Fruit fly (Drosophila melanogaster) whole organism, embryonic: ENCODE measurements around the gene CG4914.

Experiments
- Adf1 ChIP-seq: fragments of 200-800 bp; sonication (Bioruptor generic); IDR thresholded peaks from 2 replicates; pipeline ENCODE4 v1.3.6; 2022; ENCODE audit warnings: missing biosample characterization, missing genetic modification characterization
- Antp ChIP-seq: fragments of 200-800 bp; sonication (Bioruptor generic); optimal IDR thresholded peaks from 3 replicates; lab custom pipeline; 2016; ENCODE audit warnings: missing biosample characterization, missing genetic modification characterization
- Atf3 ChIP-seq: fragments of 200-800 bp; sonication (Bioruptor generic); optimal IDR thresholded peaks from 3 replicates; lab custom pipeline; 2016; ENCODE audit warnings: missing biosample characterization, missing genetic modification characterization
- Bgb ChIP-seq: fragments of 200-800 bp; sonication (Bioruptor generic); IDR thresholded peaks from 2 replicates; pipeline ENCODE4 v1.3.6; 2022; ENCODE audit warnings: missing biosample characterization, missing genetic modification characterization; ENCODE audit not compliant: partially characterized antibody
- Blimp-1 ChIP-seq: fragments of 200-800 bp; sonication (Bioruptor generic); optimal IDR thresholded peaks from 3 replicates; lab custom pipeline; 2018; ENCODE audit warnings: missing biosample characterization, missing genetic modification characterization, mild to moderate bottlenecking, moderate library complexity, missing genetic modification reagents
- CG1024 ChIP-seq: fragments of 200-800 bp; sonication (Bioruptor generic); IDR thresholded peaks from 2 replicates; pipeline ENCODE4 v1.3.6; 2022; ENCODE audit warnings: missing biosample characterization, missing genetic modification characterization
- CG10321 ChIP-seq: fragments of 200-800 bp; sonication (Bioruptor generic); IDR thresholded peaks from 2 replicates; pipeline ENCODE4 v1.3.6; 2022; ENCODE audit warnings: missing biosample characterization, missing genetic modification characterization
- CG10959 ChIP-seq: fragments of 200-800 bp; sonication (Bioruptor generic); IDR thresholded peaks from 2 replicates; pipeline ENCODE4 v1.3.6; 2022; ENCODE audit warnings: missing biosample characterization, missing genetic modification characterization
- CG11085 ChIP-seq: fragments of 200-800 bp; sonication (Bioruptor generic); IDR thresholded peaks from 2 replicates; pipeline ENCODE4 v1.3.6; 2022; ENCODE audit warnings: missing biosample characterization, missing genetic modification characterization
- CG12391 ChIP-seq: fragments of 200-800 bp; sonication (Bioruptor generic); optimal IDR thresholded peaks from 3 replicates; lab custom pipeline; 2018; ENCODE audit warnings: missing biosample characterization, mild to moderate bottlenecking, missing genetic modification characterization, moderate library complexity
- CG12942 ChIP-seq: fragments of 200-800 bp; sonication (Bioruptor generic); optimal IDR thresholded peaks from 3 replicates; lab custom pipeline; 2016; ENCODE audit warnings: missing biosample characterization, missing genetic modification characterization
- CG13287 ChIP-seq: fragments of 200-800 bp; sonication (Bioruptor generic); IDR thresholded peaks from 2 replicates; pipeline ENCODE4 v1.3.6; 2022; ENCODE audit warnings: missing biosample characterization, missing genetic modification characterization; ENCODE audit not compliant: partially characterized antibody
- CG13424 ChIP-seq: fragments of 200-800 bp; sonication (Bioruptor generic); optimal IDR thresholded peaks from 2 replicates; lab custom pipeline; 2019; ENCODE audit warnings: missing biosample characterization, mild to moderate bottlenecking, missing genetic modification characterization, moderate library complexity
- CG14860 ChIP-seq: fragments of 200-800 bp; sonication (Bioruptor generic); IDR thresholded peaks from 3 replicates; pipeline ENCODE4 v1.3.6; 2022; ENCODE audit warnings: missing biosample characterization, missing genetic modification characterization; ENCODE audit not compliant: partially characterized antibody
- CG15011 ChIP-seq: fragments of 200-800 bp; sonication (Bioruptor generic); optimal IDR thresholded peaks from 3 replicates; lab custom pipeline; 2018; ENCODE audit warnings: missing biosample characterization, mild to moderate bottlenecking, missing genetic modification characterization
- CG1529 ChIP-seq: fragments of 200-800 bp; sonication (Bioruptor generic); optimal IDR thresholded peaks from 3 replicates; lab custom pipeline; 2018; ENCODE audit warnings: missing biosample characterization, missing genetic modification characterization
- CG15696 ChIP-seq: fragments of 200-800 bp; sonication (Bioruptor generic); optimal IDR thresholded peaks from 2 replicates; lab custom pipeline; 2019; ENCODE audit warnings: missing biosample characterization, mild to moderate bottlenecking, missing genetic modification characterization, moderate library complexity
- CG17186 ChIP-seq: fragments of 200-800 bp; sonication (Bioruptor generic); optimal IDR thresholded peaks from 3 replicates; lab custom pipeline; 2017; ENCODE audit warnings: missing biosample characterization, missing genetic modification reagents, missing genetic modification characterization
- CG18476 ChIP-seq: fragments of 200-800 bp; sonication (Bioruptor generic); optimal IDR thresholded peaks from 2 replicates; lab custom pipeline; 2016; ENCODE audit warnings: missing biosample characterization, mild to moderate bottlenecking, missing genetic modification characterization
- CG3065 ChIP-seq: fragments of 200-800 bp; sonication (Bioruptor generic); optimal IDR thresholded peaks from 2 replicates; lab custom pipeline; 2016; ENCODE audit warnings: missing biosample characterization, missing genetic modification characterization
- CG33213 ChIP-seq: fragments of 200-800 bp; sonication (Bioruptor generic); optimal IDR thresholded peaks from 3 replicates; lab custom pipeline; 2016; ENCODE audit warnings: missing biosample characterization, missing genetic modification characterization
- CG4404 ChIP-seq: fragments of 200-800 bp; sonication (Bioruptor generic); IDR thresholded peaks from 2 replicates; pipeline ENCODE4 v1.3.6; 2022; ENCODE audit warnings: missing biosample characterization, missing genetic modification characterization
- CG4707 ChIP-seq: fragments of 200-800 bp; sonication (Bioruptor generic); optimal IDR thresholded peaks from 2 replicates; lab custom pipeline; 2018; ENCODE audit warnings: missing biosample characterization, mild to moderate bottlenecking, missing genetic modification characterization, moderate library complexity
- CG6272 ChIP-seq: fragments of 200-800 bp; sonication (Bioruptor generic); IDR thresholded peaks from 2 replicates; pipeline ENCODE4 v1.3.6; 2022; ENCODE audit warnings: missing biosample characterization, missing genetic modification characterization
- CG7745 ChIP-seq: fragments of 200-800 bp; sonication (Bioruptor generic); optimal IDR thresholded peaks from 2 replicates; lab custom pipeline; 2018; ENCODE audit warnings: missing biosample characterization, mild to moderate bottlenecking, missing genetic modification characterization, moderate library complexity
- CG8089 ChIP-seq: fragments of 200-800 bp; sonication (Bioruptor generic); optimal IDR thresholded peaks from 3 replicates; lab custom pipeline; 2016; ENCODE audit warnings: missing biosample characterization, missing genetic modification characterization
- Dfd ChIP-seq, 2 experiments: fragments of >200 bp; optimal IDR thresholded peaks; 2 replicates each; lab custom pipeline; 2017; ENCODE audit warnings: missing biosample characterization in 2 of 2, missing genetic modification characterization in 2 of 2
- GATAe ChIP-seq: fragments of 200-800 bp; sonication (Bioruptor generic); conservative IDR thresholded peaks from 2 replicates; pipeline ENCODE4 v1.3.6; 2022; ENCODE audit warnings: missing biosample characterization, missing genetic modification characterization
- HLHmδ ChIP-seq: fragments of 200-800 bp; sonication (Bioruptor generic); optimal IDR thresholded peaks from 2 replicates; lab custom pipeline; 2018; ENCODE audit warnings: missing biosample characterization, mild to moderate bottlenecking, missing genetic modification characterization, moderate library complexity
- Jarid2 ChIP-seq: fragments of 200-800 bp; sonication (Bioruptor generic); optimal IDR thresholded peaks from 3 replicates; lab custom pipeline; 2017; ENCODE audit warnings: mild to moderate bottlenecking, missing biosample characterization, missing genetic modification reagents, missing genetic modification characterization
- Optix ChIP-seq: fragments of 200-800 bp; sonication (Bioruptor generic); IDR thresholded peaks from 3 replicates; pipeline ENCODE4 v1.3.6; 2022; ENCODE audit warnings: missing biosample characterization, missing genetic modification characterization
- Side ChIP-seq: fragments of 200-800 bp; sonication (Bioruptor generic); optimal IDR thresholded peaks from 2 replicates; lab custom pipeline; 2016; ENCODE audit warnings: missing biosample characterization, missing genetic modification characterization
- Sin3A ChIP-seq: fragments of >200 bp; optimal IDR thresholded peaks from 2 replicates; lab custom pipeline; 2018
- Sry-β ChIP-seq: fragments of 200-800 bp; sonication (Bioruptor generic); optimal IDR thresholded peaks from 2 replicates; lab custom pipeline; 2018; ENCODE audit warnings: missing biosample characterization, mild to moderate bottlenecking, missing genetic modification characterization, moderate library complexity
- TFAM ChIP-seq: fragments of 200-800 bp; sonication (Bioruptor generic); optimal IDR thresholded peaks from 2 replicates; lab custom pipeline; 2017; ENCODE audit warnings: missing biosample characterization, missing genetic modification characterization, inconsistent platforms
- ato ChIP-seq: fragments of 200-800 bp; sonication (Bioruptor generic); IDR thresholded peaks from 2 replicates; pipeline ENCODE4 v1.3.6; 2022; ENCODE audit warnings: missing biosample characterization, missing genetic modification characterization; ENCODE audit not compliant: partially characterized antibody
- caup ChIP-seq: fragments of 200-800 bp; sonication (Bioruptor generic); optimal IDR thresholded peaks from 3 replicates; lab custom pipeline; 2017; ENCODE audit warnings: missing biosample characterization, mild to moderate bottlenecking, missing genetic modification characterization, moderate library complexity; ENCODE audit not compliant: severe bottlenecking
- dan ChIP-seq: fragments of 200-800 bp; sonication (Bioruptor generic); IDR thresholded peaks from 2 replicates; pipeline ENCODE4 v1.3.6; 2022; ENCODE audit warnings: missing biosample characterization, missing genetic modification characterization
- ewg ChIP-seq: fragments of 200-800 bp; sonication (Bioruptor generic); optimal IDR thresholded peaks from 3 replicates; lab custom pipeline; 2017; ENCODE audit warnings: mild to moderate bottlenecking, missing biosample characterization, missing genetic modification reagents, missing genetic modification characterization
- jigr1 ChIP-seq: fragments of 200-800 bp; sonication (Bioruptor generic); IDR thresholded peaks from 3 replicates; pipeline ENCODE4 v1.3.6; 2022; ENCODE audit warnings: missing biosample characterization, missing genetic modification characterization
- oc ChIP-seq: fragments of 200-800 bp; sonication (Bioruptor generic); optimal IDR thresholded peaks from 2 replicates; lab custom pipeline; 2018; ENCODE audit warnings: missing biosample characterization, mild to moderate bottlenecking, missing genetic modification characterization, moderate library complexity
- pfk ChIP-seq: fragments of 200-800 bp; sonication (Bioruptor generic); optimal IDR thresholded peaks from 2 replicates; lab custom pipeline; 2018; ENCODE audit warnings: missing biosample characterization, mild to moderate bottlenecking, missing genetic modification characterization, moderate library complexity
- rib ChIP-seq: fragments of 200-800 bp; sonication (Bioruptor generic); IDR thresholded peaks from 2 replicates; pipeline ENCODE4 v1.3.6; 2022; ENCODE audit warnings: missing biosample characterization, missing genetic modification characterization
- sc ChIP-seq, 3 experiments: fragments of >200 bp in 2 of 3; fragments of 200-800 bp in 1 of 3; sonication (Bioruptor generic) in 1 of 3; optimal IDR thresholded peaks; 2 replicates in 2 of 3; 3 replicates in 1 of 3; lab custom pipeline; 2017; ENCODE audit warnings: mild to moderate bottlenecking in 1 of 3, missing biosample characterization in 1 of 3, missing genetic modification characterization in 1 of 3, missing genetic modification reagents in 1 of 3
- schlank ChIP-seq: fragments of 200-800 bp; sonication (Bioruptor generic); optimal IDR thresholded peaks from 2 replicates; lab custom pipeline; 2018; ENCODE audit warnings: missing biosample characterization, mild to moderate bottlenecking, missing genetic modification characterization
- scrt ChIP-seq: fragments of 200-800 bp; sonication (Bioruptor generic); optimal IDR thresholded peaks from 2 replicates; lab custom pipeline; 2018; ENCODE audit warnings: missing biosample characterization, mild to moderate bottlenecking, missing genetic modification characterization, moderate library complexity
- slp2 ChIP-seq: fragments of 200-800 bp; sonication (Bioruptor generic); optimal IDR thresholded peaks from 2 replicates; lab custom pipeline; 2016; ENCODE audit warnings: missing biosample characterization, missing genetic modification characterization
- tna ChIP-seq: fragments of 200-800 bp; sonication (Bioruptor generic); IDR thresholded peaks from 2 replicates; pipeline ENCODE4 v1.3.6; 2022; ENCODE audit warnings: missing biosample characterization, missing genetic modification characterization; ENCODE audit not compliant: partially characterized antibody
- zen2 ChIP-seq: fragments of 200-800 bp; sonication (Bioruptor generic); IDR thresholded peaks from 3 replicates; pipeline ENCODE4 v1.3.6; 2022; ENCODE audit warnings: missing biosample characterization, missing genetic modification characterization; ENCODE audit not compliant: partially characterized antibody

CG4914 gene

dm6 chr3L:14678097-14678679 is at the start of gene CG4914 (continued):
- TF ChIP-seq CG13424 (peak; percentile 83), CG7745 (tag; lab: Kevin White, UChicago) (no peak), ewg (peak; percentile 78), Sin3A (lab: Kevin White, UChicago) (no peak), CG33213 (no peak), CG11085 (GFP tag; lab: Robert Waterston, UW) (no peak), CG4707 (peak; percentile 26), zen2 (GFP tag; lab: Robert Waterston, UW) (no peak), Blimp-1 (GFP tag; lab: Kevin White, UChicago) (peak; percentile 88), CG12391 (tag; lab: Kevin White, UChicago) (peak; percentile 89), sc (optimal IDR thresholded peaks at IDR 0.05; lab: Kevin White, UChicago) (no peak), sc (GFP tag; optimal IDR thresholded peaks at IDR 0.05; lab: Kevin White, UChicago) (peak; percentile 82), CG10959 (peak; percentile 49; the same call in 1 of the 2 replicates), schlank (no peak), Side (GFP tag; lab: Kevin White, UChicago) (no peak), CG15011 (GFP tag; lab: Kevin White, UChicago) (peak; percentile 59), tna (GFP tag; lab: Robert Waterston, UW) (no peak), CG3065 (peak; percentile 44), oc (tag; lab: Kevin White, UChicago) (peak; percentile 78), CG8089 (GFP tag; lab: Kevin White, UChicago) (peak; percentile 12), CG15696 (tag; lab: Kevin White, UChicago) (peak; percentile 58), TFAM (GFP tag; lab: Kevin White, UChicago) (no peak), Adf1 (GFP tag; lab: Robert Waterston, UW) (peak; percentile 77), caup (GFP tag; lab: Kevin White, UChicago) (peak; percentile 31), dan (GFP tag; lab: Robert Waterston, UW) (no peak), CG12942 (peak; percentile 59), CG1529 (GFP tag; lab: Kevin White, UChicago) (peak; percentile 70), jigr1 (GFP tag; lab: Robert Waterston, UW) (no peak), Optix (GFP tag; lab: Robert Waterston, UW) (no peak), CG17186 (GFP tag; lab: Kevin White, UChicago) (peak; percentile 13), Jarid2 (peak; percentile 53), Atf3 (GFP tag; lab: Kevin White, UChicago) (no peak), rib (GFP tag; lab: Robert Waterston, UW) (no peak), Antp (no peak), CG1024 (no peak), GATAe (no peak), Sry-β (GFP tag; lab: Kevin White, UChicago) (peak; percentile 14), CG13287 (GFP tag; lab: Robert Waterston, UW) (no peak), CG10321 (GFP tag; lab: Robert Waterston, UW) (no peak), scrt (peak; percentile 30), HLHmδ (GFP tag; lab: Kevin White, UChicago) (no peak), Dfd (GFP tag; optimal IDR thresholded peaks at IDR 0.05; lab: Kevin White, UChicago) (no peak), CG4404 (peak; percentile 61), Bgb (GFP tag; lab: Robert Waterston, UW) (no peak), pfk (GFP tag; lab: Kevin White, UChicago) (no peak), slp2 (GFP tag; lab: Kevin White, UChicago) (no peak), CG6272 (GFP tag; lab: Robert Waterston, UW) (0 out of 2 replicates have a peak, but pooled peaks have one; percentile 34), ato (GFP tag; lab: Robert Waterston, UW) (no peak), CG18476 (GFP tag; lab: Kevin White, UChicago) (peak; percentile 60), CG14860 (GFP tag; lab: Robert Waterston, UW) (0 out of 3 replicates have a peak, but pooled peaks have one; percentile 31)
